Worm (Caenorhabditis elegans) whole organism, L4/young adult: ENCODE results near the gene K04F1.8.

Experiments
- W03F9.2 ChIP-seq: fragments of 150-350 bp; optimal IDR thresholded peaks from 2 replicates; lab custom pipeline; 2014; ENCODE audit warnings: missing biosample characterization, missing genetic modification characterization
- dao-5 ChIP-seq: sonication (generic microtip); optimal IDR thresholded peaks from 2 replicates; lab custom pipeline; 2016; ENCODE audit warnings: missing genotype, missing genetic modification characterization, moderate library complexity, missing compliant biosample characterization
- him-1 ChIP-seq: sonication (generic microtip); optimal IDR thresholded peaks from 2 replicates; lab custom pipeline; 2016; ENCODE audit warnings: missing genotype, missing genetic modification reagents, missing genetic modification characterization, missing compliant biosample characterization

K04F1.8 gene

DNA sequence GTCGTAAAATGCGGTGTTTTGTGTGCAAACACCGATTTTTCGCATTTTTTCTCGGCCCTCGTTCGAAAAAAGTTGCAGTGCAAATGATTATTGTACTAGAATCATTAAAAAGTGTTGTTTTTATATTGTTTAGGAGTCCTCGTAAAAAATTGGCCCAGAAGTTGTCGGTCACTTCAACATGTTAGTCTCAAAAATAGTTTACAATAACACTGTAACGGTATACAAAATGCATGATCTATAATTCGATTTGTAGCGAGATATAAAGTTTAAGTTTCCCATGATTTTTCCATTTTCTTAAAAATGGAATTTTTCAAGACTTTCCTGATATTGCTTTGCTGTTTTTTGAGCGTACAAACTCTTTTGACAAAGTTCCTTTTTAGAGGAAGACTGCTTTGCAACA, at the start of gene K04F1.8:
Gene K04F1.8, plus strand, starts transcription at position 301 of the 400 bp plus-strand sequence.
- no peak for TF ChIP-seq dao-5 (tag; lab: Kevin White, UChicago)
- TF ChIP-seq W03F9.2: no peak
- no peak for TF ChIP-seq him-1

DNA sequence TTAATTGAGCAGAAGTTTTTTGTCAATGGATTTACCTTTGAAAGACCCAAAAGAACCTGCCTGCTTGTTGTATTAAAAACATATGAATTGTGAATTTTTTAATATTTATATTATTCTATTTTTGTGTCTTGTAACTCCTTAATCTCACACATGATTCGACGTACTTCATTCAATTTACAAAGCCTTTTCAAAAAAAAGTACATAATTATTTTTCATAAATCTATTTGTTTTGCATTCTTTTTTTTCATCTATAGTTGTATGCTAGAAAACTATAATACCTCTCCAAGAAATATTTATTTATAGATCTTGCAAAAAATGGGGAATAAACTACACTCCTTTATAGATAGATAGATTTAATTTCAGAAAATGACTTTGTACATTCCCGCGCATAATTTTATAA, 48.2 kb upstream of the K04F1.8 start, which contains the start of gene nhr-179:
Gene nhr-179, minus strand, starts transcription at position 101 of the 400 bp plus-strand sequence.
- TF ChIP-seq dao-5 (tag; lab: Kevin White, UChicago) (no peak), him-1 (no peak), W03F9.2 (no peak)

DNA sequence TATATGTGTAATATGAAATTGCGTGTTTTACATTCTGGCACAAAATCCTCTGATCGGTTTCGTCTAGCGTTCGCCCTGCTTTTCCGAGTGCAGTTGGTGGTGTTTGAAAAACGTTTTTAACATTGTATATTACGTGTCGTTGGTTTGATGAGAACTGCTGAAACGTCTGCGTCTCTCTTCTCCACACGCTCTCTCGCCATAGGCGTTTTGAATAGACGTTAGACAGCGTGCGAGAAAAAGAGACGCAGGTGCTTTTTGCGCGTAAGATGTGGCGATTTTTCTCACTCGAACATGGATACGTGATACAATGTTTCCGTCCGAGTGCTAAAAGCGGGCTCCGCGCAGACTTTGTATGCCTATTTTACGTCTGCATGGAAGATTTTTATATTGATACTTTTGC, 46.5 kb upstream of the K04F1.8 start:
- TF ChIP-seq W03F9.2 (no peak), him-1 (no peak)

DNA sequence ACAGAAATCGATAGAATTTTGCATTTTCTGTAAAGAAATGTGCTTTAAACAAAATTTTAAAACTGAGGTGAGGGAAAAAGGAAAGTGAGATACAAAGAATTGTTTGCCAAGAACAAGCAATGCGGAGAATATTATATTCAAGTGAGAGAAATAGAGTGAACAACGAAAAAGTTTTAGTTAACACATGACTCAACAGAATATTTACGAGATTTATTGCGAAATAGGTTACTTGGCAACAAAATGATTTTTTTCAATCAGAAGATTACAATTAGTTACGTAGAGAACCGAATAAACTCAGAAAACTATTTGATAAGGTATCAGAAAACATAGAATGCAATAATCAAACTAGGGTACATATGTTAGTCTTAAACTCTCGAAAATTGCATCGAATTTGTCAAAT, 45.5 kb upstream of the K04F1.8 start, which contains the start of gene nhr-117:
Gene nhr-117, minus strand, starts transcription at position 27 of the 400 bp plus-strand sequence.
- TF ChIP-seq W03F9.2 (no peak), him-1 (no peak), dao-5 (tag; lab: Kevin White, UChicago) (no peak)

DNA sequence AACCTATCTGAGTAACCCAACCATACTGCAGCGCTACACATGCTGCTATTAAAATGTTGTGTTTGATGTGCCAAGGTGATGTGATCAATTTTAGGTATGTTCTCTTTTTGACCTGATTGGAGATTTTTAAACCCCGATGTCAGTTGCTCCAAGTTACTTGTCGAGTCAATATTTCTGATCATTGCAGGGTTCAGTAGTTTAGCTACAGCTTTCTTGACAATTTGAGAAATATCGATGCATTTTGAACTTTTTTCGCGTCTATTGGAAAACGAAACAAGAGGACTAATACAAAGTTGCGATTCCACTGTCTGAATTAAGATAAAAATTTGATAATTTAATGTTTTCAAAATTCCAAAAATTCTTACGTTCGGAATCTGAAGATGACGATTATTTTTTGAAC, 43.6 kb upstream of the K04F1.8 start:
- TF ChIP-seq him-1 (no peak), dao-5 (tag; lab: Kevin White, UChicago) (no peak), W03F9.2 (no peak)

DNA sequence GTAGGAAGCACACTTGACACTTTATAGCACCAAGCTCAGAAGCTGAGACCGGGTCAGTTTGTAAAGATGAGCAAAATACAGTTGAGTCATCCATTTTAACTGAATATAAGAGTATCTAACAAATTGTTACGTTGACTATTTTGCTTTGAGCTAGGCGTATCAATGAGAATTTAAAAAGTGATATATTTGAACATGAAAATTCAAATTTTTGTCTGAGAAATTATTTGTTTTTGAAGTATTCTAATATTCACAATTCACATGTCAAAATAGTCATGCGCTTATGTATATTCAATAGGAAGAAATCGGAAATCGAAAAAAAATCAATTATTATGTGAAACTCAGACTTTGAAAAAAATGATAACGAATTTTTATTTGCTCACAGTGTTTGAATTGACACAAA, 42.7 kb upstream of the K04F1.8 start, which contains the start of gene nhr-110:
Gene nhr-110, minus strand, starts transcription at position 101 of the 400 bp plus-strand sequence.
- TF ChIP-seq dao-5 (tag; lab: Kevin White, UChicago) (no peak), W03F9.2 (no peak), him-1 (no peak)

DNA sequence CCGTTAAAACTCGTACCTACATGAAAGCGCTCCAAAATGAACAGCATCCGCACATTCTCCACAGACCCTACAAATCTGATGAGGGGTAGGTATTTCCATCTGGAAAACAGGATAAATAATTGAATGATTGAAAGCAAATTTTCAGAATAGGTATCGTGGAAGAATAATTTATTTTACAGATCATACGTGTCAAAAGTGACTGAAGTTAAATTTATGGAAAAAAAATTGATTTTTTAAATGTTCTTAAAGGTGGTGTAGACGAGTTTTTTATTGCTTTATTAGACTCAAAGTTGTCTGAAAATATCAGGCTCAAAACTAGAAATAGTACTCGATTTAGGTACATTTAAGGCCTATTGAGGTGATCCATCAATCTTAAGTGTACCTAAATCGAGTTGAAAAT, 40.3 kb upstream of the K04F1.8 start, which contains the start of gene nhr-237:
Gene nhr-237, minus strand, starts transcription at position 101 of the 400 bp plus-strand sequence.
- no peak for TF ChIP-seq dao-5 (tag; lab: Kevin White, UChicago)
- TF ChIP-seq him-1: no peak
- no peak for TF ChIP-seq W03F9.2

DNA sequence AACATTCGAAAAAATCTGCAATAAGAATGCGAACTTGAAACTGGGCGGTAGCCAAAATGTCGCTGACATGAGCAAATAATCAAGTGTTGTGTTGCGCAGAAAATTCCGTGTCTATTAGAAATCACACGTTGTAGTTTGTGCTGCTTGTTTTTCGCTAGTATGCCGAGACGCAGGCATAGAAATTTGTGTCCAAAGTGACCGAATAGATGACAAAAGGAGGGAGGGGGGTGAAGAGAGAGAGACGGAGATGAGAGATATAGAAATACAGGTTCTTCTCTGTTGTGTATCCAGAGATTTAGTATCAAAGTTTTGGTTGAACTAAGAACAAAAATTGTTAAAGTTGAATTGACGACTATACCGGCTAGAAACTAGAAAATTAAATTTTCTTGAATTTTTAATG, 39.7 kb upstream of the K04F1.8 start:
- TF ChIP-seq W03F9.2 (no peak), dao-5 (tag; lab: Kevin White, UChicago) (no peak), him-1 (no peak)

DNA sequence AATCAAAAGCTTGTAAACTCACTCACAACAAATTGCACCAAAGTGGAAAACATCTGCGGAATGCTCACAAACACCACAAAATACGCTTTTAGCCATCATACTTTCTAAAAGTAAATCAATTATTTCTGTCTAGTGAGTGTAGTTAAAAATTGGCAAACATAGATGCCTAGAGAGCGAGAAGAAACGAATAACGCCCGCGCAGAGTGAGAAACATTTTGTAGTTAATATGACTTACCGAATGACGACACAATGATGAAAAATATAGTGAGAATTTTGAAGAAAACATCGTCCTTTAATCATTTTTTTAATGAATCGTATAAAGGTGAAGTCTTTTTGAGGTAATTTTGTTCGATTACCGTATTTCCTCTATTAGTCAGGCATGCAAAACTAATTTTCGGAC, 37.7 kb upstream of the K04F1.8 start, which contains the start of gene nhr-238:
Gene nhr-238, minus strand, starts transcription at position 104 of the 400 bp plus-strand sequence.
- TF ChIP-seq dao-5 (tag; lab: Kevin White, UChicago): no peak
- TF ChIP-seq him-1: no peak
- TF ChIP-seq W03F9.2: no peak

DNA sequence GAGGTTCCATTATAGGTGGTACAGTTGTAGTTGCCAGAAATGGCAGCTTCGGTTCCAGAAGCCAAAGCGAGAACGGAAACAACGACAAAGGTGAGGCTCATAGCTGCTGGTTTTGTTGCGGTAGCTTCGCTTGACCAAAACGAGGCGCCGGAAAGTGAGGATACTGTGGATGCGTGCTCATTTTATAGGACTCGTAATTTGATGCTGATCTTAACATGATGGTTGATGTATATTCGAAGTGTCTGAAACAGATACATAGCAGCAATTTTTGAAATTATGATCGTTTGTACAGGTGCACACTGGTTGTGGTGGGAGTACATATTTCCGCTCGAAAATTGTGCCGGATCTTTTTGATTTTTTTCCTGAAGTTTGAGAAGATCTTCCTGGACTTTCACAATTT, 35.9 kb upstream of the K04F1.8 start, which contains the start of gene Y46H3D.8:
Gene Y46H3D.8, minus strand, starts transcription at position 101 of the 400 bp plus-strand sequence.
- TF ChIP-seq him-1 (no peak), dao-5 (tag; lab: Kevin White, UChicago) (no peak), W03F9.2 (no peak)

DNA sequence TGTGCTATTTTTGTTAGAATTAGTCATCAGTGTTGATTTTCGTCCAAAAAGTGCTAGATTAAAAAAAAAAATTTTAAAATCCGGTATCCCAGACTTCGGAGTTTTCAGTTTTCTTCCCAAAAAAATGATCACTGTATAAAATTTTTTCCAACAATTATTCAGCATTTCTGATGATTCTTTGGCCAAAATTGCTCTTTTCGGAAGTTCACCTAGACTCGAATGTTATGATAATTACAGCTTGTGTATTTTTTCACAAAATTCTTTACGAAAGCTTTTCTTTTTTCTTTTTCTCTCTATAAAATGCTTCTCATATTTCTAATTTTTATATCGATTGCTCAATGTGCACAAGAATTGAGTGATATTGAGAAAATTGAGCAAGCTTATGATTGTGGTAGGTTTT, 35.3 kb upstream of the K04F1.8 start, which contains the start of gene irld-17:
Gene irld-17, plus strand, starts transcription at position 301 of the 400 bp plus-strand sequence.
- TF ChIP-seq W03F9.2 (no peak), dao-5 (tag; lab: Kevin White, UChicago) (no peak), him-1 (no peak)

DNA sequence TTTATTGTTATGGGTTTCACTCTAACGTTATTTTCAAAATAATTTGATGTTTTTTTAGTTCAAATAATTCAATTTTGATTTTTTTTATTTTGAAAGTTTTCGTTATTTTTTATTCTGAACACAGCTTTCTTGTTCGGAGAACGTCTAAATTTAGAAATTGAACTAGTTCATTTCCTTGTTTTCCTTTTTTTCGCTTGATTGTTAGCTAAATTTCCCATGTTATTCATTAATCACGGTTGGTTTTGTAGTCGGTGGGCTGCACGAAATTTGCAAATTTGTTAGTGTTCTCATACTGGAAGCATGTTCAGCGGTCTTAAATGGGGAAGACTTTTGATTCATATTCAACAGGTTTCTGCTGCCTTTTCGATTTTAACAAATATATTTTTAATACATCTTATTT, 31.1 kb upstream of the K04F1.8 start, which contains the start of gene str-222:
Gene str-222, plus strand, starts transcription at position 301 of the 400 bp plus-strand sequence.
- TF ChIP-seq him-1 (no peak), dao-5 (tag; lab: Kevin White, UChicago) (no peak), W03F9.2 (no peak)

DNA sequence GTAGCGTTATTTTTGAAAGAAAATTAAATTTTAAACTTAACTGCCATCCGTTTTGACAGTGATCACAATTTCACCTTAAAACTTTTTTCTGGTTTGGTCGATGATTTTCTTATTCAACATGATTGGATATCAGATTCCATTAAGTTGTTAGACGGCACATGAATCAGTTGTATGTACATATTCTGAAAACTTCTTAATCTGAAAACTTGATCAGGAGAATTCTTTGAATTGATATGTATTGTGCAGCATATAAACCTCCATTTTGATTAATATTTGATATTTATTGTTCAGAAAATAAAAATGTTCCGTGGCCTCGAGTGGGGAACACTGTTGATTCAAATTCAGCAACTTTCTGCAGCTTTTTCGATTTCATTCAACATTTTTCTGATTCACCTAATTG, 27.0 kb upstream of the K04F1.8 start, which contains the start of gene str-221:
Gene str-221, plus strand, starts transcription at position 301 of the 400 bp plus-strand sequence.
- TF ChIP-seq him-1: no peak
- TF ChIP-seq W03F9.2: no peak
- TF ChIP-seq dao-5 (tag; lab: Kevin White, UChicago): no peak

DNA sequence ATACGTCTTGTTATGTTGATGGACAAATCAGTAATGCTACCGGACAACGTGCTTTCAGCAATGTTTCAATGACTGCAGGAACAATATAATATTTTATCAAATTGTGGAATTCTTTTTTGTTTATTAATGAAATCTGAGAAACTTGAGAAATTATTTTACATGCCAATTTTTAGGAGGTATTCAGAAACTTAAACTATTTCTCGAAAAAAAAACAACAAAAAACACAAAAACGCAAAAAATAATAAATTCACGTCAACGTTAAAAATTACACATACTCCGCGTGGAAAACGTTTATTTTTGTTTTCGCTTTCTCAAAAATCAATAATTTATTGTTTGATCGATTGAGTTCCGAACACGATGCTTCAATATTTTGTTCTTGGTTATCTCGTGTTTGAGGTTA, 24.8 kb upstream of the K04F1.8 start, which contains the start of gene Y46H3D.1:
Gene Y46H3D.1, plus strand, starts transcription at position 301 of the 400 bp plus-strand sequence.
- TF ChIP-seq dao-5 (tag; lab: Kevin White, UChicago) (no peak), W03F9.2 (no peak), him-1 (no peak)

DNA sequence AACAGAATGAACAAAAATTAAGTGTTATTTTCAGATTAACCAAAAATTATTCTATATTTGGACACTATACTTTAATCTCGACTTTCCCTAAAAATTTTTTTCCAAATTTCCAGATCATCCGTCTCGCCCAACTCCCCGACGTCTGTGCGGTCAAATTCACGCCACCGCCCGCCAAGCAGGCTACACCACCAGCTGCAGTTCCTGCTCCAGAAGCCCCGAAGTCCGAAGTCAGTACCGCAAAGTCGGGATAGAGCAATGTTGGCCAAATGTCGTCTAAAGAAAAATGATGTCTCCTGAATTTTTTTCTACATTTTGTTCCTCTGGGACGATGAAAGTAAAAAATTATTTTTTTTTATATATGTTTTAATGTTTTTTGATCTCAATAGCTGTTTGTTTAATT, 24.2 kb upstream of the K04F1.8 start:
- TF ChIP-seq W03F9.2 (no peak), him-1 (no peak), dao-5 (tag; lab: Kevin White, UChicago) (no peak)

DNA sequence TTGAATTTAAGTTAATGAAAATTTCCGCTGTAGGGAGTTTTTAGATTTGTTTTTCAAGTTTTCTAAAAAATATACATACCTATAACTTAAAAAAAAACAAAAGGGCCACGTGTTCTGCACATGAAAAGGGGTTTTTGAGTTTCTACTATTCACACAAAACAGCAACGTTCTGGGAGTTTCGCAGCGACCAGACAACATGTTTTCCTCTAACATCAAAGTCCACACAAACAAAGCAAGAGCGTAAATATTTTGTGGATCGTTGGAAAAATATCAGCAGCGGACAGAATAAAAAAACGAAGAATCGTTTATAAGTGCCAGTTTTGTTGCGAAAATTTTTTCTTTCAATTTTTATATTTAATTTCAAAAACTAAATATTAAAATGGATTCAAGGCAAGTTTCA, 23.1 kb upstream of the K04F1.8 start, which contains the start of gene alh-2:
Gene alh-2, plus strand, starts transcription at position 284 of the 400 bp plus-strand sequence.
- TF ChIP-seq W03F9.2 (no peak), dao-5 (tag; lab: Kevin White, UChicago) (no peak), him-1 (no peak)
